Worm (Caenorhabditis elegans) whole organism, L2 larva: ENCODE results near the gene F54D5.24.
"Not testable (repeated sequence)": the region's sequence is repeated elsewhere in the genome, so short reads cannot be mapped to it uniquely, and the experiment has no call there.

ENCODE experiments used
- C34F6.9 ChIP-seq: fragments of 150-350 bp; optimal IDR thresholded peaks from 2 replicates; lab custom pipeline; 2014; ENCODE audit warnings: missing biosample characterization, missing genetic modification characterization
- F13H6.1 ChIP-seq: sonication (generic microtip); optimal IDR thresholded peaks from 2 replicates; lab custom pipeline; 2016; ENCODE audit warnings: missing genetic modification characterization, missing compliant biosample characterization
- Y55F3AM.14 ChIP-seq: fragments of 200-800 bp; sonication (Bioruptor generic); optimal IDR thresholded peaks from 2 replicates; lab custom pipeline; 2018; ENCODE audit warnings: mild to moderate bottlenecking, missing genetic modification characterization, missing compliant biosample characterization
- ZK546.5 ChIP-seq: sonication (generic microtip); optimal IDR thresholded peaks from 2 replicates; lab custom pipeline; 2017; ENCODE audit warnings: missing biosample characterization, missing genetic modification characterization
- ceh-16 ChIP-seq: fragments of 150-350 bp; optimal IDR thresholded peaks from 2 replicates; lab custom pipeline; 2014; ENCODE audit warnings: missing biosample characterization, missing genetic modification characterization
- ceh-82 ChIP-seq: fragments of 150-350 bp; optimal IDR thresholded peaks from 2 replicates; lab custom pipeline; 2014; ENCODE audit warnings: missing biosample characterization, missing genetic modification characterization
- egl-27 ChIP-seq: sonication (generic microtip); optimal IDR thresholded peaks from 3 replicates; lab custom pipeline; 2017; ENCODE audit warnings: missing biosample characterization, missing genetic modification reagents, missing genetic modification characterization
- fos-1 ChIP-seq: fragments of 150-350 bp; optimal IDR thresholded peaks from 2 replicates; lab custom pipeline; 2014; ENCODE audit warnings: missing biosample characterization, missing genetic modification characterization
- gmeb-1 ChIP-seq: fragments of 150-350 bp; optimal IDR thresholded peaks from 2 replicates; lab custom pipeline; 2014; ENCODE audit warnings: missing biosample characterization, missing genetic modification characterization
- lin-11 ChIP-seq: fragments of 150-350 bp; sonication (generic microtip); optimal IDR thresholded peaks from 2 replicates; lab custom pipeline; 2014; ENCODE audit warnings: missing biosample characterization, missing genetic modification characterization, inconsistent platforms, mixed read lengths
- lin-39 ChIP-seq: fragments of 150-350 bp; optimal IDR thresholded peaks from 2 replicates; lab custom pipeline; 2014; ENCODE audit warnings: missing biosample characterization, missing genetic modification reagents, missing genetic modification characterization
- mab-5 ChIP-seq: fragments of 150-350 bp; optimal IDR thresholded peaks from 2 replicates; lab custom pipeline; 2014; ENCODE audit warnings: missing biosample characterization, missing genetic modification characterization
- mbf-1 ChIP-seq: sonication (generic microtip); optimal IDR thresholded peaks from 2 replicates; lab custom pipeline; 2017; ENCODE audit warnings: missing biosample characterization, missing genetic modification characterization
- mdl-1 ChIP-seq, 2 experiments: fragments of 150-350 bp in 1 of 2; sonication (generic microtip) in 1 of 2; optimal IDR thresholded peaks; 2 replicates each; lab custom pipeline; 2017; ENCODE audit warnings: missing biosample characterization in 2 of 2, missing genetic modification characterization in 2 of 2
- nhr-10 ChIP-seq: sonication (generic microtip); optimal IDR thresholded peaks from 2 replicates; lab custom pipeline; 2017; ENCODE audit warnings: missing biosample characterization, missing genetic modification characterization
- nhr-11 ChIP-seq: fragments of 150-350 bp; optimal IDR thresholded peaks from 2 replicates; lab custom pipeline; 2014; ENCODE audit warnings: missing biosample characterization, missing genetic modification characterization
- nhr-129 ChIP-seq: fragments of 150-350 bp; optimal IDR thresholded peaks from 2 replicates; lab custom pipeline; 2014; ENCODE audit warnings: missing biosample characterization, missing genetic modification characterization
- nhr-21 ChIP-seq: fragments of 150-350 bp; optimal IDR thresholded peaks from 2 replicates; lab custom pipeline; 2014; ENCODE audit warnings: missing biosample characterization, missing genetic modification characterization
- nhr-23 ChIP-seq: fragments of 150-350 bp; optimal IDR thresholded peaks from 2 replicates; lab custom pipeline; 2014; ENCODE audit warnings: missing biosample characterization, missing genetic modification reagents, missing genetic modification characterization
- nhr-25 ChIP-seq: fragments of 150-350 bp; sonication (generic microtip); optimal IDR thresholded peaks from 3 replicates; lab custom pipeline; 2014; ENCODE audit warnings: missing biosample characterization, missing genetic modification characterization
- sem-4 ChIP-seq: fragments of 150-350 bp; optimal IDR thresholded peaks from 2 replicates; lab custom pipeline; 2014; ENCODE audit warnings: missing biosample characterization, missing genetic modification reagents, missing genetic modification characterization
- skn-1 ChIP-seq: sonication (generic microtip); optimal IDR thresholded peaks from 2 replicates; lab custom pipeline; 2017; ENCODE audit warnings: missing biosample characterization, missing genetic modification characterization
- snpc-4 ChIP-seq: fragments of 150-350 bp; optimal IDR thresholded peaks from 2 replicates; lab custom pipeline; 2014; ENCODE audit warnings: missing biosample characterization, missing genetic modification characterization
- unc-55 ChIP-seq: fragments of 150-350 bp; sonication (generic microtip); optimal IDR thresholded peaks from 3 replicates; lab custom pipeline; 2014; ENCODE audit warnings: missing biosample characterization, missing genetic modification reagents, missing genetic modification characterization
- zag-1 ChIP-seq: fragments of 150-350 bp; optimal IDR thresholded peaks from 2 replicates; lab custom pipeline; 2014; ENCODE audit warnings: missing biosample characterization, missing genetic modification characterization
- ztf-1 ChIP-seq: fragments of 200-800 bp; sonication (Bioruptor generic); conservative IDR thresholded peaks from 2 replicates; pipeline ENCODE4 v1.3.6; 2022; ENCODE audit warnings: missing genetic modification characterization, missing compliant biosample characterization
- ztf-11 ChIP-seq: sonication (generic microtip); optimal IDR thresholded peaks from 2 replicates; lab custom pipeline; 2017; ENCODE audit warnings: missing biosample characterization, missing genetic modification characterization

The F54D5.24 gene

DNA sequence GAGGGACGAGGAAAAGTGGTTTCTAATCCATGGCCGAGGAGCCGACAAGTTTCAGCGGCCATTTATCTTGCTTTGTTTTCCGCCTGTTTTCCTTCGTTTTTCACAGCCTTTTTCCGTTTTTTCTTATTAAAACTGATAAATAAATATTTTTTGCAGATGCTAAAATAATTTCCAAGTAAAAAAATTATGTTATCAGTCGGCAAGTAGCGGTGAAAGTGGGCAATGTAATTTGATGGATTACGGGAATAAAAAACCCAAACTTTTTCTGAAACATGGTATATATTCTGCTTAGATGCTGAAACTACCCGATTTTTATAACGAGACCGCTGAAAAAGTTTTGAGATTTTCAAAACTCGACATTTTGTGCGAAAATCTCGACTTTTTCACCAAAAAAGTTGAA lies 3.8 kb upstream of the F54D5.24 start, which contains the start of gene dhgd-1:
dhgd-1 (minus strand) TSS at position 101 of the 400 bp plus-strand sequence.
- TF ChIP-seq nhr-11; mbf-1 (tag; lab: Kevin White, UChicago); nhr-10: not testable (repeated sequence)

DNA sequence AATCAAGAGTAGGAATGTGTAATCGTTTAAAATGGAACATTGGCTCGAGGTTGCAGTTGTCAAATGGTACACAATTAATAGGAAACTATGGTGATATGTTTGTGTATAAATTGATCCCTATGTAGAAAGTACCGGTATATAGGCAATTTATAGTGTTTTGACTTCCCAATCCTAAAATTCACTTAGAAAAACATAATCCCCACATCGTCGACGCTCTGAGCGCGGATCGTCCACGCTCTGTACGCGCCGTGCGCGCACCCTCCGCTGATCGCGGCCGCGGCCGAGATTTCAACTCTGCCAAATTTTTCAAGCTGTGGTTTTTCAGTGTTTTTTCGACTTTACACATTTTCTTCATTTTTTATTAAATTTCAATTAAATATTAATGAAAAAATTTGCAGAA lies 589 bp downstream of the F54D5.24 start, which contains the start of gene F54D5.17:
F54D5.17 (plus strand) TSS at position 301 of the 400 bp plus-strand sequence.
- no peak for TF ChIP-seq egl-27 (tag; lab: Kevin White, UChicago)

DNA sequence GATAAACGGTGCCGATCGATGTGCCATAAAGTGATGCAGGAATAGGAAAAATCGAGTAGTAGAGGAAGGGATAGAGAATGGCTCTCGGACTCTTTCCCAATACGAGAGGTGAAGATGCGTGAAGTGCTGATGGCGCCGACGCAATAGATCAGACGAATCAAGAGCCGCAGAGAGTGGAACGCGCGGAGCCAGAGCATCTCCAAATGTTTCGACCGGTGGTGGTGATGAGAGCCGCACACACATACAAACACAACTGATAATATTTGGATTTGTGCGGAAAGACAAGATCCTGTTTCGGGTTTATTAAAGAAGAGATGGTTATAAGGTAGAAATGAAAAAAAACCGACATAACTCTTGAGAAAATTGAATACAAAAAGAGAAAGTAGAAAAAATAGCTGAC lies 8.4 kb downstream of the F54D5.24 start, which contains the start of gene F54D5.15:
F54D5.15 (minus strand) TSS at position 101 of the 400 bp plus-strand sequence.
- no peak for TF ChIP-seq nhr-11
- TF ChIP-seq zag-1, result no peak
- TF ChIP-seq ZK546.5, result no peak
- no peak for TF ChIP-seq ztf-11 (tag; lab: Kevin White, UChicago)
- no peak for TF ChIP-seq nhr-21
- no peak for TF ChIP-seq ceh-16 (tag; lab: Kevin White, UChicago)
- no peak for TF ChIP-seq nhr-23 (tag; lab: Kevin White, UChicago)
- no peak for TF ChIP-seq Y55F3AM.14 (GFP tag; lab: Kevin White, UChicago)
- TF ChIP-seq skn-1, result no peak
- TF ChIP-seq mdl-1 (tag; optimal IDR thresholded peaks at IDR 0.05; lab: Kevin White, UChicago), result no peak
- no peak for TF ChIP-seq sem-4 (tag; lab: Kevin White, UChicago)

DNA sequence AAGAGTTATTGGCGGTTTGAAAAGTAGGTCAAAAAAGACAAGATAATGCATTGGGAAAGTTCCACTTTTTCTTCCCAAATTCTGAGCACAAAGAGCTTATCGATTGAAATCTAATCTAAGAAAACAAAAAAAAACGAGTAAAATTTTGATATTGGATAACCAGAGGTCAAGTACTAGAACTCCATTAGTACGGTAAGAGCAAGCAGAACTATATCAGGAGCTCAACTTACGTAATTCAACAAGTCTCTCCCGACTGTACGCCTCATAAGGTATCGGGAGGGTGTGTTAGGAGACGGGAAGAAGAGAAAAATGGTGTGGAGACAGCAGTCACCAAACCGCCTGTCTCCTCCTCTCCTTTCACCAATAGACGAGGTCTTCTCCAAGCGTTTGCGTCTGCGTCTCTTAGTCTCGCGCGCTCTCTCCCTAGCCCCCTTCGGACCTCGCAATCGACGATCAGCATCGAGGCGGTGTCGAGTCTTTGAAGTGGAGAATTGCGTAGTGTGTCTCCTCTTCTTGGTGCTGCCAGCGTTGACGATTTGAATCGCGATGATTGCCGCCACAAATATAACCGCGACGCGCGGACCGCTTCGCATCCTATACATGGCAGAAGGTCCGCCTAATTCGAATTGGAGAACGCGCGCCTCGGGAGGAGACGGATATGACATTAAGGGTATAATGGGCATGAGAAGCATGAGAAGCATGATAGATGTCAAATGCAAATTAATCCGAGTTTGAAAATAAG lies 11.4 kb downstream of the F54D5.24 start, which contains the start of gene F54D5.5:
F54D5.5 (minus strand) TSS at position 51 of the 742 bp plus-strand sequence.
- TF ChIP-seq ceh-82 (no peak), snpc-4 (tag; lab: Kevin White, UChicago) (no peak), nhr-21 (no peak), ztf-1 (GFP tag; lab: Robert Waterston, UW) (no peak), mab-5 (tag; lab: Kevin White, UChicago) (peak; percentile 2), nhr-129 (tag; lab: Kevin White, UChicago) (peak; percentile 54), lin-39 (tag; lab: Kevin White, UChicago) (peak; percentile 77), mdl-1 (tag; optimal IDR thresholded peaks at IDR 0.05; lab: Kevin White, UChicago) (no peak), C34F6.9 (tag; lab: Kevin White, UChicago) (peak; percentile 7), lin-11 (peak; percentile 33), fos-1 (tag; lab: Kevin White, UChicago) (no peak), F13H6.1 (tag; lab: Kevin White, UChicago) (peak; percentile 5), nhr-25 (no peak), unc-55 (GFP tag; lab: Kevin White, UChicago) (peak; percentile 34), nhr-10 (no peak)
- TF ChIP-seq, all 48 proteins: peak for 7

DNA sequence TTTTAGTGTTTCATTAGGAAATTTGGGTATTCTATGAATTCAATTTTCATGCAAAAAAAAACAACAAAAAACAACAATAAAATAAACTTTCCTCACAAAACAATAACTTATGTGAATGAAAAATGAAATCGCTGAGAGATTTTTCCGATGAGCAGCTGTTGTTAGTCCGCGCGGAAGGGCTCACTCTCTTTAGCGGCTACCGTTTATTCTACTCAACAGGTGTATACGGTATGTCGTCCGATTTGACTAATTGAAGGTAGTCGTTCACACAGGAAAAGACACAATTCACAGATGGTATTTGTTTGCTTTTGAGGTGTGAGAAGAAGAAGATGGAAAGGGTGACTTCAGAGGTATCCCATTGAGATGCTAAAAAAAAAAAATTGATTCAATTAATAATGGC lies 12.9 kb downstream of the F54D5.24 start:
- TF ChIP-seq fos-1 (tag; lab: Kevin White, UChicago) (no peak), mdl-1 (tag; optimal IDR thresholded peaks at IDR 0.05; lab: Kevin White, UChicago) (no peak)
- TF ChIP-seq, all 48 proteins: peak for 0

DNA sequence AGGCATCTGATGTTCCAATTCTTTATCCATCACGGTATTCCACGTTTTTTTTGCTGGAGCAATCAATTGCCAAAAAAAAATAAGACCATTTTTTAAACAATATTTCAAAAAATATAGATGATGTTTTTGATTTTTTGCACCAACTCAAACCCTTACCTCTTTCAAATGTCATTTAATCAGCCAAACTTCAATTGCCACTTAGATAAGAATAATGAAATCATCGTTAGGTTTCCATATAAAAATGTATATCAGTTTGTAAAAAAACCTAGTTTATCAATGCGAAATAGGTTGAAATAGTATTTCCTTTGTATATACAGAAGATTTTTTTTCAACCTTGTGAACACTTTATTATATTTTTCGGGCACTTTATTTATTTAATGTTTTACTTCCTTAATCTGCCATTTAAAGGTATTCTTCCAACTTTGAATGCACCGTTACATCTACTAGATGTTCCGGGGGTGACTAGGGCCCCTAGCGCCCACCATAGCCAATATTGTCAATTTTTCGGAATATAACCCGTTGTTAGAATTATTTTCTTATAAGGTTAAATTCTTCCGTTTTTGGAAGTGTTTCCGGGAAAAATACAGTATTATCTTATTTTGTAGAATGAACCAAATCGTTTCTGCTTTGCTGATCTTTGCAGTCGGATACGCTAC lies 13.6 kb downstream of the F54D5.24 start, which contains the start of the genes F54D5.23 and F54D5.4:
F54D5.23 (minus strand) TSS at position 75 of the 656 bp plus-strand sequence.
F54D5.4 (plus strand) TSS at position 606 of the 656 bp plus-strand sequence.
- TF ChIP-seq fos-1 (tag; lab: Kevin White, UChicago) (peak; percentile 82), nhr-129 (tag; lab: Kevin White, UChicago) (no peak), gmeb-1 (tag; lab: Kevin White, UChicago) (no peak)
